Worm (Caenorhabditis elegans): ENCODE data around the gene bir-1.

bir-1 gene

ce11 chrV:11677494-11677893, 33.2 kb downstream of the bir-1 start (continued):
- TF ChIP-seq pax-3 (tag; optimal IDR thresholded peaks at IDR 0.05) = no peak
- no peak for TF ChIP-seq lin-39 (tag; optimal IDR thresholded peaks at IDR 0.05)
- TF ChIP-seq nhr-12 (tag; optimal IDR thresholded peaks at IDR 0.05) = no peak
- TF ChIP-seq ceh-88 (GFP tag; IDR thresholded peaks at IDR 0.05) = no peak
- TF ChIP-seq unc-62 (GFP tag; optimal IDR thresholded peaks at IDR 0.05) = no peak
- no peak for TF ChIP-seq skn-1 (tag; optimal IDR thresholded peaks at IDR 0.05)
- TF ChIP-seq ceh-63 (GFP tag; optimal IDR thresholded peaks at IDR 0.05) = no peak
- TF ChIP-seq tlp-1 (tag; optimal IDR thresholded peaks at IDR 0.05) = no peak
- TF ChIP-seq ama-1 (optimal IDR thresholded peaks at IDR 0.05) = no peak
- no peak for TF ChIP-seq ceh-82 (tag; optimal IDR thresholded peaks at IDR 0.05)
- TF ChIP-seq tbx-2 (tag; optimal IDR thresholded peaks at IDR 0.05) = no peak
- TF ChIP-seq pag-3 (tag; optimal IDR thresholded peaks at IDR 0.05; ENCODE audit: borderline replicate concordance, insufficient read depth) = peak; percentile 12
- TF ChIP-seq nhr-28 (tag; optimal IDR thresholded peaks at IDR 0.05) = no peak
- no peak for TF ChIP-seq unc-86 (tag; optimal IDR thresholded peaks at IDR 0.05)
- no peak for TF ChIP-seq aha-1 (tag; optimal IDR thresholded peaks at IDR 0.05)
- no peak for TF ChIP-seq unc-98 (GFP tag; IDR thresholded peaks at IDR 0.05)
- peak; percentile 52 for TF ChIP-seq unc-130 (tag; optimal IDR thresholded peaks at IDR 0.05)
- TF ChIP-seq nhr-237 (tag; optimal IDR thresholded peaks at IDR 0.05) = no peak
- peak; percentile 55 for TF ChIP-seq rnt-1 (tag; optimal IDR thresholded peaks at IDR 0.05)
- TF ChIP-seq ceh-8 (GFP tag; optimal IDR thresholded peaks at IDR 0.05) = no peak
- peak in 1 of 6 experiments; percentile 70 for TF ChIP-seq elt-3 (tag; optimal IDR thresholded peaks at IDR 0.05)
- no peak for TF ChIP-seq hlh-4 (tag; optimal IDR thresholded peaks at IDR 0.05)
- no peak for TF ChIP-seq alr-1 (tag; optimal IDR thresholded peaks at IDR 0.05; ENCODE audit: borderline replicate concordance)
- TF ChIP-seq nhr-84 (tag; optimal IDR thresholded peaks at IDR 0.05) = no peak
- no peak for TF ChIP-seq dpl-1 (GFP tag; optimal IDR thresholded peaks at IDR 0.05)
- TF ChIP-seq egl-27 (tag; optimal IDR thresholded peaks at IDR 0.05) = no peak
- TF ChIP-seq fkh-10 (GFP tag; optimal IDR thresholded peaks at IDR 0.05) = no peak
- peak in 1 of 2 experiments; percentile 50 for TF ChIP-seq lsy-2 (tag; optimal IDR thresholded peaks at IDR 0.05)
- no peak for TF ChIP-seq fkh-8 (tag; optimal IDR thresholded peaks at IDR 0.05)
- TF ChIP-seq efl-1 (optimal IDR thresholded peaks at IDR 0.05) = no peak
- peak in 1 of 2 experiments; percentile 10 for TF ChIP-seq efl-1 (GFP tag; optimal IDR thresholded peaks at IDR 0.05 in 1 of 2)
- no peak for TF ChIP-seq irx-1 (tag; optimal IDR thresholded peaks at IDR 0.05)
- TF ChIP-seq Y116A8C.19 (tag; optimal IDR thresholded peaks at IDR 0.05; ENCODE audit: borderline replicate concordance) = no peak
- no peak for TF ChIP-seq nhr-19 (GFP tag; conservative IDR thresholded peaks at IDR 0.05)
- no peak for TF ChIP-seq ztf-4 (tag; optimal IDR thresholded peaks at IDR 0.05)

- no peak for TF ChIP-seq lin-15B (tag; optimal IDR thresholded peaks at IDR 0.05)
- TF ChIP-seq hlh-17 (GFP tag; optimal IDR thresholded peaks at IDR 0.05; ENCODE audit: borderline replicate concordance) = no peak
- TF ChIP-seq snu-23 (GFP tag; optimal IDR thresholded peaks at IDR 0.05) = peak; percentile 17
- no peak for TF ChIP-seq lin-13 (GFP tag; optimal IDR thresholded peaks at IDR 0.05)
- peak in 1 of 2 experiments; percentile 13 for TF ChIP-seq lin-35 (GFP tag; optimal IDR thresholded peaks at IDR 0.05)
- TF ChIP-seq pqm-1 (tag; optimal IDR thresholded peaks at IDR 0.05) = no peak
- peak; percentile 73 for TF ChIP-seq nhr-85 (tag)
- peak; percentile 97 for TF ChIP-seq blmp-1 (tag; optimal IDR thresholded peaks at IDR 0.05)
- peak; percentile 35 for TF ChIP-seq lin-14 (GFP tag; optimal IDR thresholded peaks at IDR 0.05)
- no peak for TF ChIP-seq isw-1 (GFP tag; IDR thresholded peaks at IDR 0.05)
- TF ChIP-seq elt-3 (tag; optimal IDR thresholded peaks at IDR 0.05) = peak in 3 of 6 experiments; percentile 22 to 49 (median 34)
- TF ChIP-seq zip-4 (GFP tag; optimal IDR thresholded peaks at IDR 0.05) = no peak
- no peak for TF ChIP-seq egl-13 (tag; optimal IDR thresholded peaks at IDR 0.05)
- TF ChIP-seq elt-2 (tag; optimal IDR thresholded peaks at IDR 0.05) = no peak
- peak; percentile 28 for TF ChIP-seq nhr-20 (tag; optimal IDR thresholded peaks at IDR 0.05)
- peak; percentile 5 for TF ChIP-seq nhr-71 (tag; optimal IDR thresholded peaks at IDR 0.05)
- no peak for TF ChIP-seq C16A3.4 (tag; optimal IDR thresholded peaks at IDR 0.05)
- no peak for TF ChIP-seq grh-1 (GFP tag; IDR thresholded peaks at IDR 0.05)
Measured at ce11 chrV:11680519-11681203, 36.4 kb downstream of the bir-1 start.
